Worm (Caenorhabditis elegans) whole organism, L2 larva: ENCODE measurements around the gene fmil-1.

Source experiments
- C34F6.9 ChIP-seq: fragments of 150-350 bp; optimal IDR thresholded peaks from 2 replicates; lab custom pipeline; 2014; ENCODE audit warnings: missing biosample characterization, missing genetic modification characterization
- F13H6.1 ChIP-seq: sonication (generic microtip); optimal IDR thresholded peaks from 2 replicates; lab custom pipeline; 2016; ENCODE audit warnings: missing genetic modification characterization, missing compliant biosample characterization
- alr-1 ChIP-seq: fragments of 150-350 bp; optimal IDR thresholded peaks from 2 replicates; lab custom pipeline; 2014; ENCODE audit warnings: missing biosample characterization, missing genetic modification characterization
- aly-2 ChIP-seq: fragments of 150-350 bp; optimal IDR thresholded peaks from 2 replicates; lab custom pipeline; 2014; ENCODE audit warnings: missing biosample characterization, missing genetic modification characterization
- ama-1 ChIP-seq: fragments of 150-350 bp; optimal IDR thresholded peaks from 2 replicates; lab custom pipeline; 2018; ENCODE audit warnings: inconsistent platforms
- blmp-1 ChIP-seq: sonication (generic microtip); optimal IDR thresholded peaks from 2 replicates; lab custom pipeline; 2017; ENCODE audit warnings: missing genetic modification characterization, mild to moderate bottlenecking, missing compliant biosample characterization, antibody characterized with exemption, moderate library complexity; ENCODE audit not compliant: insufficient read depth
- crh-2 ChIP-seq: sonication (generic microtip); optimal IDR thresholded peaks from 2 replicates; lab custom pipeline; 2017; ENCODE audit warnings: missing biosample characterization, missing genetic modification characterization
- dmd-4 ChIP-seq: sonication (generic microtip); optimal IDR thresholded peaks from 2 replicates; lab custom pipeline; 2017; ENCODE audit warnings: missing biosample characterization, missing genetic modification characterization
- egl-27 ChIP-seq: sonication (generic microtip); optimal IDR thresholded peaks from 3 replicates; lab custom pipeline; 2017; ENCODE audit warnings: missing biosample characterization, missing genetic modification reagents, missing genetic modification characterization
- elt-1 ChIP-seq: fragments of 150-350 bp; optimal IDR thresholded peaks from 2 replicates; lab custom pipeline; 2014; ENCODE audit warnings: missing biosample characterization, missing genetic modification characterization
- elt-3 ChIP-seq: sonication (generic microtip); optimal IDR thresholded peaks from 2 replicates; lab custom pipeline; 2017; ENCODE audit warnings: missing biosample characterization, missing genetic modification characterization
- fos-1 ChIP-seq: fragments of 150-350 bp; optimal IDR thresholded peaks from 2 replicates; lab custom pipeline; 2014; ENCODE audit warnings: missing biosample characterization, missing genetic modification characterization
- gmeb-1 ChIP-seq: fragments of 150-350 bp; optimal IDR thresholded peaks from 2 replicates; lab custom pipeline; 2014; ENCODE audit warnings: missing biosample characterization, missing genetic modification characterization
- lin-11 ChIP-seq: fragments of 150-350 bp; sonication (generic microtip); optimal IDR thresholded peaks from 2 replicates; lab custom pipeline; 2014; ENCODE audit warnings: missing biosample characterization, missing genetic modification characterization, inconsistent platforms, mixed read lengths
- lin-13 ChIP-seq: fragments of 150-350 bp; optimal IDR thresholded peaks from 2 replicates; lab custom pipeline; 2014; ENCODE audit warnings: missing biosample characterization, missing genetic modification reagents, missing genetic modification characterization
- lin-39 ChIP-seq: fragments of 150-350 bp; optimal IDR thresholded peaks from 2 replicates; lab custom pipeline; 2014; ENCODE audit warnings: missing biosample characterization, missing genetic modification reagents, missing genetic modification characterization
- lsy-2 ChIP-seq, 2 experiments: fragments of 150-350 bp in 1 of 2; sonication (generic microtip) in 1 of 2; optimal IDR thresholded peaks; 2 replicates each; lab custom pipeline; 2014 to 2017; ENCODE audit warnings: missing biosample characterization in 2 of 2, missing genetic modification characterization in 2 of 2
- mab-5 ChIP-seq: fragments of 150-350 bp; optimal IDR thresholded peaks from 2 replicates; lab custom pipeline; 2014; ENCODE audit warnings: missing biosample characterization, missing genetic modification characterization
- mdl-1 ChIP-seq, 2 experiments: fragments of 150-350 bp in 1 of 2; sonication (generic microtip) in 1 of 2; optimal IDR thresholded peaks; 2 replicates each; lab custom pipeline; 2017; ENCODE audit warnings: missing biosample characterization in 2 of 2, missing genetic modification characterization in 2 of 2
- nhr-10 ChIP-seq: sonication (generic microtip); optimal IDR thresholded peaks from 2 replicates; lab custom pipeline; 2017; ENCODE audit warnings: missing biosample characterization, missing genetic modification characterization
- nhr-11 ChIP-seq: fragments of 150-350 bp; optimal IDR thresholded peaks from 2 replicates; lab custom pipeline; 2014; ENCODE audit warnings: missing biosample characterization, missing genetic modification characterization
- nhr-12 ChIP-seq: fragments of 150-350 bp; optimal IDR thresholded peaks from 2 replicates; lab custom pipeline; 2014; ENCODE audit warnings: missing biosample characterization, missing genetic modification characterization
- nhr-129 ChIP-seq: fragments of 150-350 bp; optimal IDR thresholded peaks from 2 replicates; lab custom pipeline; 2014; ENCODE audit warnings: missing biosample characterization, missing genetic modification characterization
- nhr-21 ChIP-seq: fragments of 150-350 bp; optimal IDR thresholded peaks from 2 replicates; lab custom pipeline; 2014; ENCODE audit warnings: missing biosample characterization, missing genetic modification characterization
- nhr-23 ChIP-seq: fragments of 150-350 bp; optimal IDR thresholded peaks from 2 replicates; lab custom pipeline; 2014; ENCODE audit warnings: missing biosample characterization, missing genetic modification reagents, missing genetic modification characterization
- nhr-237 ChIP-seq: fragments of 150-350 bp; optimal IDR thresholded peaks from 2 replicates; lab custom pipeline; 2014; ENCODE audit warnings: missing biosample characterization, missing genetic modification characterization
- nhr-25 ChIP-seq: fragments of 150-350 bp; sonication (generic microtip); optimal IDR thresholded peaks from 3 replicates; lab custom pipeline; 2014; ENCODE audit warnings: missing biosample characterization, missing genetic modification characterization
- nhr-6 ChIP-seq: fragments of 150-350 bp; optimal IDR thresholded peaks from 2 replicates; lab custom pipeline; 2014; ENCODE audit warnings: missing biosample characterization, missing genetic modification characterization
- nhr-77 ChIP-seq: fragments of 150-350 bp; optimal IDR thresholded peaks from 2 replicates; lab custom pipeline; 2014; ENCODE audit warnings: missing biosample characterization, missing genetic modification characterization
- sem-4 ChIP-seq: fragments of 150-350 bp; optimal IDR thresholded peaks from 2 replicates; lab custom pipeline; 2014; ENCODE audit warnings: missing biosample characterization, missing genetic modification reagents, missing genetic modification characterization
- skn-1 ChIP-seq: sonication (generic microtip); optimal IDR thresholded peaks from 2 replicates; lab custom pipeline; 2017; ENCODE audit warnings: missing biosample characterization, missing genetic modification characterization
- sma-3 ChIP-seq: sonication (generic microtip); optimal IDR thresholded peaks from 2 replicates; lab custom pipeline; 2016; ENCODE audit warnings: missing genetic modification reagents, missing genetic modification characterization, missing compliant biosample characterization
- sma-9 ChIP-seq, 2 experiments: fragments of 150-350 bp in 1 of 2; sonication (generic microtip) in 1 of 2; optimal IDR thresholded peaks; 2 replicates each; lab custom pipeline; 2014 to 2016; ENCODE audit warnings: missing genetic modification characterization in 2 of 2, mild to moderate bottlenecking in 1 of 2, missing biosample characterization in 1 of 2, missing compliant biosample characterization in 1 of 2, missing genetic modification reagents in 1 of 2, moderate library complexity in 1 of 2
- snpc-4 ChIP-seq: fragments of 150-350 bp; optimal IDR thresholded peaks from 2 replicates; lab custom pipeline; 2014; ENCODE audit warnings: missing biosample characterization, missing genetic modification characterization
- unc-55 ChIP-seq: fragments of 150-350 bp; sonication (generic microtip); optimal IDR thresholded peaks from 3 replicates; lab custom pipeline; 2014; ENCODE audit warnings: missing biosample characterization, missing genetic modification reagents, missing genetic modification characterization
- unc-62 ChIP-seq: fragments of 150-350 bp; optimal IDR thresholded peaks from 2 replicates; lab custom pipeline; 2014; ENCODE audit warnings: missing biosample characterization, missing genetic modification reagents, missing genetic modification characterization
- zag-1 ChIP-seq: fragments of 150-350 bp; optimal IDR thresholded peaks from 2 replicates; lab custom pipeline; 2014; ENCODE audit warnings: missing biosample characterization, missing genetic modification characterization
- ztf-11 ChIP-seq: sonication (generic microtip); optimal IDR thresholded peaks from 2 replicates; lab custom pipeline; 2017; ENCODE audit warnings: missing biosample characterization, missing genetic modification characterization
- ztf-4 ChIP-seq: fragments of 150-350 bp; optimal IDR thresholded peaks from 2 replicates; lab custom pipeline; 2014; ENCODE audit warnings: missing biosample characterization, missing genetic modification characterization

The fmil-1 gene

ce11 chrIV:3694638-3695037, 26.1 kb upstream of the fmil-1 start, which contains the start of the genes taf-6.2 and Y37E11AL.3:
Gene taf-6.2 (minus strand): TSS chrIV:3694733.
Gene Y37E11AL.3 (plus strand): TSS chrIV:3694935.
- TF ChIP-seq zag-1 (tag; lab: Kevin White, UChicago) = no peak
- no peak for TF ChIP-seq ztf-4 (tag; lab: Kevin White, UChicago)
- no peak for TF ChIP-seq nhr-12
- peak; percentile 14 for TF ChIP-seq nhr-25
- no peak for TF ChIP-seq skn-1 (tag; lab: Kevin White, UChicago)
- no peak for TF ChIP-seq nhr-6 (tag; lab: Kevin White, UChicago)
- TF ChIP-seq ztf-11 (tag; lab: Kevin White, UChicago) = no peak
- TF ChIP-seq crh-2 (tag; lab: Kevin White, UChicago) = peak; percentile 52
- peak; percentile 54 for TF ChIP-seq sma-3 (GFP tag; lab: Kevin White, UChicago)
- TF ChIP-seq blmp-1 (tag; lab: Kevin White, UChicago) = no peak
- TF ChIP-seq sma-9 (GFP tag; optimal IDR thresholded peaks at IDR 0.05; lab: Kevin White, UChicago) = no peak
- no peak for TF ChIP-seq sma-9 (tag; optimal IDR thresholded peaks at IDR 0.05; lab: Kevin White, UChicago)
- peak; percentile 61 to 77 for TF ChIP-seq lsy-2 (tag; optimal IDR thresholded peaks at IDR 0.05; lab: Kevin White, UChicago)
- no peak for TF ChIP-seq nhr-10
- TF ChIP-seq C34F6.9 (tag; lab: Kevin White, UChicago) = peak; percentile 73
- no peak for TF ChIP-seq fos-1 (tag; lab: Kevin White, UChicago)
- TF ChIP-seq nhr-129 (tag; lab: Kevin White, UChicago) = peak; percentile 33
- TF ChIP-seq elt-3 = no peak
- peak; percentile 43 for TF ChIP-seq lin-11 (tag; lab: Kevin White, UChicago)
- peak; percentile 50 for TF ChIP-seq lin-13 (GFP tag; lab: Kevin White, UChicago)
- TF ChIP-seq unc-55 = peak; percentile 74
- no peak for TF ChIP-seq egl-27 (tag; lab: Kevin White, UChicago)
- TF ChIP-seq nhr-21 (tag; lab: Kevin White, UChicago) = no peak
- no peak for TF ChIP-seq snpc-4 (tag; lab: Kevin White, UChicago)
- no peak for TF ChIP-seq nhr-23
- no peak for TF ChIP-seq nhr-11 (tag; lab: Kevin White, UChicago)
- no peak for TF ChIP-seq alr-1 (tag; lab: Kevin White, UChicago)
- peak; percentile 1 for TF ChIP-seq F13H6.1 (tag; lab: Kevin White, UChicago)
- TF ChIP-seq elt-1 (tag; lab: Kevin White, UChicago) = no peak
- TF ChIP-seq mab-5 (tag; lab: Kevin White, UChicago) = no peak
- TF ChIP-seq nhr-77 = no peak
- TF ChIP-seq unc-62 (GFP tag; lab: Kevin White, UChicago) = no peak
- TF ChIP-seq gmeb-1 = peak; percentile 93

- TF ChIP-seq aly-2 = no peak
Measured at ce11 chrIV:3688050-3688449, 19.5 kb upstream of the fmil-1 start.

ce11 chrIV:3686765-3687164, 18.3 kb upstream of the fmil-1 start, which contains the start of gene map-1:
Gene map-1 (minus strand): TSS chrIV:3686865.
- no peak for TF ChIP-seq sem-4 (tag; lab: Kevin White, UChicago)
- TF ChIP-seq mdl-1 (tag; optimal IDR thresholded peaks at IDR 0.05; lab: Kevin White, UChicago) = no peak
- no peak for TF ChIP-seq ama-1
- no peak for TF ChIP-seq nhr-21 (tag; lab: Kevin White, UChicago)
- TF ChIP-seq elt-1 (tag; lab: Kevin White, UChicago) = no peak
- no peak for TF ChIP-seq nhr-23
- no peak for TF ChIP-seq dmd-4 (tag; lab: Kevin White, UChicago)
- TF ChIP-seq unc-62 (GFP tag; lab: Kevin White, UChicago) = no peak
- no peak for TF ChIP-seq nhr-237 (tag; lab: Kevin White, UChicago)
- TF ChIP-seq lin-39 = no peak
- TF ChIP-seq nhr-11 (tag; lab: Kevin White, UChicago) = no peak
- TF ChIP-seq gmeb-1 = no peak
- TF ChIP-seq elt-3 = no peak
- no peak for TF ChIP-seq nhr-25
- TF ChIP-seq crh-2 (tag; lab: Kevin White, UChicago) = no peak
- TF ChIP-seq ztf-4 (tag; lab: Kevin White, UChicago) = no peak
- TF ChIP-seq lsy-2 (tag; optimal IDR thresholded peaks at IDR 0.05; lab: Kevin White, UChicago) = no peak
